Worm (Caenorhabditis elegans): ENCODE results near the gene alr-1.

The alr-1 gene

ce11 chrX:11125520-11125919, at the start of gene alr-1:
TSS of gene alr-1 (minus strand) at chrX:11125620.
- TF ChIP-seq spr-3 (GFP tag; optimal IDR thresholded peaks at IDR 0.05) (no peak), dmd-8 (GFP tag; IDR thresholded peaks at IDR 0.05) (no peak), mdt-29 (GFP tag; IDR thresholded peaks at IDR 0.05) (no peak), dmd-9 (GFP tag; IDR thresholded peaks at IDR 0.05) (no peak), nhr-77 (tag; optimal IDR thresholded peaks at IDR 0.05) (no peak), fkh-10 (GFP tag; optimal IDR thresholded peaks at IDR 0.05) (no peak), nhr-48 (tag; optimal IDR thresholded peaks at IDR 0.05) (no peak), ceh-44 (GFP tag; IDR thresholded peaks at IDR 0.05) (no peak), saeg-2 (GFP tag; IDR thresholded peaks at IDR 0.05) (no peak), nhr-25 (tag; optimal IDR thresholded peaks at IDR 0.05; ENCODE audit: borderline replicate concordance, insufficient read depth) (no peak), R02D3.7 (tag; optimal IDR thresholded peaks at IDR 0.05) (no peak), F49E8.2 (tag; optimal IDR thresholded peaks at IDR 0.05; ENCODE audit: borderline replicate concordance) (no peak), mes-2 (tag; optimal IDR thresholded peaks at IDR 0.05; ENCODE audit: poor library complexity, severe bottlenecking) (no peak)

- TF ChIP-seq unc-62 (GFP tag; optimal IDR thresholded peaks at IDR 0.05 in 1 of 2) (no peak), unc-62 (tag; optimal IDR thresholded peaks at IDR 0.05) (no peak), lin-38 (GFP tag; IDR thresholded peaks at IDR 0.05) (no peak), lin-39 (tag; optimal IDR thresholded peaks at IDR 0.05) (no peak), spr-3 (GFP tag; optimal IDR thresholded peaks at IDR 0.05) (peak; percentile 24), F26F4.8 (GFP tag; conservative IDR thresholded peaks at IDR 0.05) (peak; percentile 67), spr-1 (tag; optimal IDR thresholded peaks at IDR 0.05) (no peak), ceh-44 (GFP tag; IDR thresholded peaks at IDR 0.05) (no peak), nhr-10 (tag; optimal IDR thresholded peaks at IDR 0.05) (no peak), ama-1 (optimal IDR thresholded peaks at IDR 0.05) (no peak), lin-13 (GFP tag; optimal IDR thresholded peaks at IDR 0.05) (no peak), pqm-1 (tag; optimal IDR thresholded peaks at IDR 0.05) (no peak), hmg-1.1 (GFP tag; IDR thresholded peaks at IDR 0.05) (no peak), madf-5 (GFP tag; IDR thresholded peaks at IDR 0.05) (peak; percentile 25 to 63; a peak in 1 of 4 replicates), F44E2.7 (GFP tag; IDR thresholded peaks at IDR 0.05) (peak; percentile 70; the same call in 1 of the 2 replicates), mxl-2 (GFP tag; conservative IDR thresholded peaks at IDR 0.05) (no peak), unc-39 (tag; optimal IDR thresholded peaks at IDR 0.05) (no peak), lin-1 (GFP tag; IDR thresholded peaks at IDR 0.05) (no peak), nhr-76 (tag; optimal IDR thresholded peaks at IDR 0.05) (no peak), lim-7 (GFP tag; IDR thresholded peaks at IDR 0.05) (peak; percentile 84), dpl-1 (GFP tag; optimal IDR thresholded peaks at IDR 0.05) (no peak), zfp-2 (tag; optimal IDR thresholded peaks at IDR 0.05) (no peak), zfp-3 (GFP tag; conservative IDR thresholded peaks at IDR 0.05) (no peak), egl-43 (GFP tag; IDR thresholded peaks at IDR 0.05) (no peak), dmd-6 (GFP tag; IDR thresholded peaks at IDR 0.05) (peak; percentile 35; the same call in 1 of the 2 replicates), F10B5.3 (tag; optimal IDR thresholded peaks at IDR 0.05) (no peak), daf-19 (GFP tag; conservative IDR thresholded peaks at IDR 0.05) (no peak), nhr-77 (tag; optimal IDR thresholded peaks at IDR 0.05) (no peak), nhr-237 (tag; optimal IDR thresholded peaks at IDR 0.05) (no peak), F37D6.2 (tag; optimal IDR thresholded peaks at IDR 0.05) (no peak), ceh-82 (tag; optimal IDR thresholded peaks at IDR 0.05) (no peak), ZK337.2 (GFP tag; IDR thresholded peaks at IDR 0.05) (no peak), Y105C5A.15 (GFP tag; IDR thresholded peaks at IDR 0.05) (peak; percentile 62; the same call in 1 of the 2 replicates), rbr-2 (tag; optimal IDR thresholded peaks at IDR 0.05) (peak; percentile 15), attf-4 (tag; optimal IDR thresholded peaks at IDR 0.05) (no peak), dve-1 (tag; optimal IDR thresholded peaks at IDR 0.05; ENCODE audit: insufficient read depth) (no peak), tra-1 (GFP tag; IDR thresholded peaks at IDR 0.05) (peak; percentile 17), nhr-41 (GFP tag; IDR thresholded peaks at IDR 0.05) (no peak), hif-1 (tag; optimal IDR thresholded peaks at IDR 0.05) (no peak)
Observed at ce11 chrX:11162778-11163584, 37.6 kb upstream of the alr-1 start.
